Worm (Caenorhabditis elegans): ENCODE data around the gene H13N06.2.

H13N06.2 gene

DNA sequence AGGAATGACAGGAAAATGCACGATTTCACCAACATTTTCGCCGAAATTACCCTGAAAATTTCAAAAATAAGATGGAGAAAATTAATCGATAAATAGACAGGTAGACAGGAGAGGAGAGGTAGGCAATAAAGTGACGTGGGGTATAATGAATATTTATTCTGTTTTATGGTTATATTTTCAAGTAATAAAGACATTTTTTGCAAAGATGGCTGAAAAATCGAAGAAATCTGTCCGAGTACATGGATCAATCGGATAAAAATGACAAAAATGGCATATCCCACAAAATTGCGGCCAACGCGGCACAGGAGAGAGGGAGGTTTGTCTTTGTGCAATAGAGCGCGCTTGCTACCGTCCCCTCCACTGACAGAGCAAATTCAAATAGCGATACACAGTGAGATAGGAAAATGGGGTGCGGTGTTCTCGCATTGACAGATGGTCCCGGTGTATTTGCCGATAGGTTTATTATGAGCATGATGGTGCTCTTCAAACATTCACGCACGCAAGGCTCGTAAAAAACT, 20.0 kb downstream of the H13N06.2 start, which contains the start of gene zipt-7.2:
zipt-7.2 (minus strand) TSS at position 51 of the 518 bp plus-strand sequence.
- peak; percentile 20 for TF ChIP-seq nhr-129 (tag; optimal IDR thresholded peaks at IDR 0.05)
- TF ChIP-seq C34F6.9 (tag; optimal IDR thresholded peaks at IDR 0.05) = peak; percentile 9
- TF ChIP-seq skn-1 (tag; optimal IDR thresholded peaks at IDR 0.05) = no peak
- peak; percentile 10 for TF ChIP-seq crh-2 (tag; optimal IDR thresholded peaks at IDR 0.05)
- no peak for TF ChIP-seq ztf-11 (tag; optimal IDR thresholded peaks at IDR 0.05)
- no peak for TF ChIP-seq egl-27 (tag; optimal IDR thresholded peaks at IDR 0.05)
- TF ChIP-seq sem-4 (tag; optimal IDR thresholded peaks at IDR 0.05) = no peak
- no peak for TF ChIP-seq nhr-25 (tag; optimal IDR thresholded peaks at IDR 0.05)
- no peak for TF ChIP-seq ztf-1 (GFP tag; conservative IDR thresholded peaks at IDR 0.05)

DNA sequence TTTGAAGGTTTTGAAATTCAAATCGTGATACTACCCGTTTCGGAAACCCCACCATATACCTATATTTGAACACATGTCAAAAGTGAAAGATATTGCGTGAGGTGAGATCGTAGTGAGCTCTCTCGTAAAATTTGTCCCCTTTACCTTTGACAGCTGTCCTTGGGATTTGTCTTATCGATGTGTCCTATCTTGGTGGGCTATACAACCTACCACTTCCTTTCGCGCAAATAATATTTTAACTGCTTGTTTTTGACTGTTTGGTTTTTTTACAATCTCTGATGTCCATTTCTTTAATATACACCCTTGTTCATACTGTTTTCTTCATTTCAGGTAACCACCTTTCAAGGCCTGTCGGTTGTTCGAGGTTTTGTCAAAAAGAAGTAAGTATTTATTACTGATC, 21.8 kb downstream of the H13N06.2 start, which contains the start of gene eat-20:
eat-20 (plus strand) TSS at position 331 of the 400 bp plus-strand sequence.
- TF ChIP-seq lin-11 (tag; optimal IDR thresholded peaks at IDR 0.05) (no peak), nhr-10 (tag; optimal IDR thresholded peaks at IDR 0.05) (no peak), nhr-23 (tag; optimal IDR thresholded peaks at IDR 0.05) (no peak), ztf-11 (tag; optimal IDR thresholded peaks at IDR 0.05) (no peak), unc-62 (GFP tag; optimal IDR thresholded peaks at IDR 0.05) (no peak), R02D3.7 (tag; optimal IDR thresholded peaks at IDR 0.05) (no peak)

DNA sequence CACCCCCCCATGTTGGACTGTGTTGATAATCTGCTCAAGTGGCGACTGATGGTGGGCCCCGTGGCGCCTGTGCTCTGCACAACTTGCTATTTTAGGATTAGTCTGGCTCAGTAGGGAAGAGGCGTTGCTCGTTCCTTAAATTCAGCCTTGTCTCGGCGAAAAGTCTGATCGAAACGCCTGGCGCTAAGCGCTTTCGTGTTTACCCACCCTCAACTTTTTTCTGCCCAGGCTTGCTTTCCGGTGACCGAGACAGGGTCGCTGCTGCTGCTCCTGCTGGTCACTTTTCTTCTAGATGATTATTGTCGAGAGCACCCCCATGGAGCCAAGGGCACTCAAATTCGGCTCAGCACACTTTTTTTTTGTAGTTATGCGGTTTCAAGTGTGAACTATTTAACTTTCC, 26.6 kb downstream of the H13N06.2 start:
- TF ChIP-seq lsy-2 (tag; optimal IDR thresholded peaks at IDR 0.05) (no peak), elt-3 (tag; optimal IDR thresholded peaks at IDR 0.05) (no peak), mdl-1 (tag; optimal IDR thresholded peaks at IDR 0.05) (no peak), peb-1 (tag; optimal IDR thresholded peaks at IDR 0.05) (no peak)

DNA sequence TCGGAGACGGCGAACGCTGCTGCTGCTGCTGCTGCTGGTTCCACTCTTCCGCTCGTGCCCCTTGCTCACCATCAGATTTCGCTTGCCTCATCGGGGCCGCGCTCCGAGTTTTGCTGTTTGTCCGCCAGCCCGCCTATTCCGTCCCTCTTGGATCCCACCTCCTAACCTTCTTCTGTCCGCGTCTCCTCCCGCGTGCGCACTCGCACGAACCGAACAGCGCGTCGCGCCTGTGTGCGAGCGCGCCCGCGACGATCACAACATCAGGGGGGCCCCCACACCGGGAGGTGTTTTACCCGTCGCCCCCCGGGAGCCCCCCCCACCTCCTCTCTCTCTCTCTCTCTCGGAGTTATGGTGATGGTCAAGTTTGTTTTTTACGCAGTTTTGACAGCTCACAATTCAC, 27.9 kb downstream of the H13N06.2 start:
- TF ChIP-seq lin-11 (tag; optimal IDR thresholded peaks at IDR 0.05) = no peak
- TF ChIP-seq nhr-6 (tag; optimal IDR thresholded peaks at IDR 0.05) = no peak
- TF ChIP-seq skn-1 (tag; optimal IDR thresholded peaks at IDR 0.05) = no peak
- TF ChIP-seq nhr-77 (tag; optimal IDR thresholded peaks at IDR 0.05) = no peak
- TF ChIP-seq Y55F3AM.14 (GFP tag; optimal IDR thresholded peaks at IDR 0.05) = no peak
- TF ChIP-seq zag-1 (tag; optimal IDR thresholded peaks at IDR 0.05) = no peak
- no peak for TF ChIP-seq mab-5 (tag; optimal IDR thresholded peaks at IDR 0.05)
- TF ChIP-seq sem-4 (tag; optimal IDR thresholded peaks at IDR 0.05) = no peak
- no peak for TF ChIP-seq gmeb-1 (tag; optimal IDR thresholded peaks at IDR 0.05)
- TF ChIP-seq elt-3 (tag; optimal IDR thresholded peaks at IDR 0.05) = no peak
- TF ChIP-seq ceh-82 (tag; optimal IDR thresholded peaks at IDR 0.05) = no peak
- TF ChIP-seq blmp-1 (tag; optimal IDR thresholded peaks at IDR 0.05; ENCODE audit: insufficient read depth) = no peak

DNA sequence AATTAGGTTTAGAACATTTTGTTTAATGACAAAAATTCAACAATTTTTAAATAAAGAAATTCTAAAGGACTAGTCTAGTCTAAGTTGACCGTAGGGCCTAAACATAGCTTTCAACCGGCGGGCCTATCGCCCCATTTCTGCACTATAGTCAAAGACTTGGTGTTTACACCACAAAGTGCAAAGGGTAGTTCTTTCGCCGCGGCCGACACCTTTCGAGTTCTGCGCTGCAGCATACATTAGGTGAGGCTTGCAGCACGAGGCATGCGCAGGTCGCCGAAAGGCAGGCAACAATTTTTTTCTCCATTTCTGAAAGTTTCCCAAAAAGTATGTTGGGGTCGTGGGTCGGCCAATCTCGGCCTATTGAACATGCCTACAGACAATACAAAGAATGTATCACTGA, 40.6 kb downstream of the H13N06.2 start:
- TF ChIP-seq zag-1 (tag; optimal IDR thresholded peaks at IDR 0.05) (no peak), ama-1 (optimal IDR thresholded peaks at IDR 0.05) (no peak), nhr-10 (tag; optimal IDR thresholded peaks at IDR 0.05) (no peak), snpc-4 (tag; optimal IDR thresholded peaks at IDR 0.05) (no peak), sma-3 (GFP tag; optimal IDR thresholded peaks at IDR 0.05) (no peak), unc-55 (GFP tag; optimal IDR thresholded peaks at IDR 0.05) (no peak), blmp-1 (tag; optimal IDR thresholded peaks at IDR 0.05; ENCODE audit: insufficient read depth) (no peak)

DNA sequence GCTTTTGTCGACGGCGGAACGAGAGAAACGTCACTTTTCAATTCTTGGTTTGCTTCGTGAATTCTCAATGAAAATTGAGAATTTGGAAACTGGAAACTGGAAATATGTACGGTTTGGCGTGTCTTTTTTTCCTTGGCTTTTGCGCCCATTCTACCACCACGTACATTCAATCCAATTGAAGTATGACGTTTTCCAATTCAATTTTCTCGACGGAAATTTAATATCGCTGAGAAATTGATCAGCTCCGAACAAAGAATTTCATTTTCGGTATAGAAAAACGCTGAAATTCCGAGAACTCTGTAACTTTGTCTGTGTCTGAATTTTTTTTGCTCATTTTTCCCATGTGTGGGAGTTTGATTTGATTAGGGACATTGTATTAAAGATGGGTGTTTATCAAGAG, 45.4 kb downstream of the H13N06.2 start:
- no peak for TF ChIP-seq unc-39 (tag; optimal IDR thresholded peaks at IDR 0.05)
- TF ChIP-seq nhr-12 (tag; optimal IDR thresholded peaks at IDR 0.05) = no peak
- peak; percentile 6 for TF ChIP-seq nhr-21 (tag; optimal IDR thresholded peaks at IDR 0.05)
- peak in 1 of 2 experiments; percentile 3 for TF ChIP-seq lsy-2 (tag; optimal IDR thresholded peaks at IDR 0.05)
- TF ChIP-seq ama-1 (optimal IDR thresholded peaks at IDR 0.05) = no peak
- no peak for TF ChIP-seq nhr-129 (tag; optimal IDR thresholded peaks at IDR 0.05)
